Worm (Caenorhabditis elegans): ENCODE data around the gene srh-291.

The srh-291 gene

DNA sequence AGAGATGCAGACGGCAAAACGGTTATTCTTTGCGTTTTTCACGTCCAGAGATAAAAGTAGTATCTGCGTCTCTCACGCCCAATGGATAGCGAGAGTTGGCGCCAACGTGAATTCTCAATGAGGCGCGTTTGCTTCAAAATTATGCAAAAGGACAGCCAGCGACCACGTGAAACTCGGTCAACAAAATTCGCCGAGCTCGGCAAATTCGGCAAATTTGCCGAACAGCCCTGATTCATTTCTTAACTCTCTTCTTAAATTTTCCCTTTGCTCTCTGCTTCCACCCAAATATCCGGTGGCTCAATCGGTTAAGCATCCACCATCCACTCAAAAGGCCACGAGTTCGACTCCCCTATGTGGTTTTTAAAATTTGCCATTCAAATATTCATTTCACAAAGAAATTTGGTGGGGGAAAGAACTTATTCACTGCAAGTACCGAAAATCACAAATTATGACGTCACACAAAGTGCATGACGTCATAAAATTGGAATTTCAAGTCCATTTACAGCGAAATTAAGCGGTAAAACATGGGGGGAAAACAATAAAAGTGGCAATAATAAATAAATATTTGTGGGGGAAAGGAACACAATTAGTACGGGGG is 40.0 kb downstream of the srh-291 start:
- TF ChIP-seq nhr-11 (tag; optimal IDR thresholded peaks at IDR 0.05) (no peak), ceh-82 (tag; optimal IDR thresholded peaks at IDR 0.05) (no peak), mxl-2 (GFP tag; conservative IDR thresholded peaks at IDR 0.05) (no peak), ces-1 (GFP tag; optimal IDR thresholded peaks at IDR 0.05) (no peak), ceh-62 (tag; optimal IDR thresholded peaks at IDR 0.05) (no peak), lin-29 (GFP tag; IDR thresholded peaks at IDR 0.05) (no peak), daf-16 (GFP tag; optimal IDR thresholded peaks at IDR 0.05) (no peak), daf-16 (tag; optimal IDR thresholded peaks at IDR 0.05) (no peak), hlh-30 (tag; optimal IDR thresholded peaks at IDR 0.05; ENCODE audit: insufficient read depth) (no peak), R02D3.7 (tag; optimal IDR thresholded peaks at IDR 0.05) (no peak), ZK546.5 (tag; optimal IDR thresholded peaks at IDR 0.05) (no peak), nhr-42 (GFP tag; IDR thresholded peaks at IDR 0.05) (no peak)

DNA sequence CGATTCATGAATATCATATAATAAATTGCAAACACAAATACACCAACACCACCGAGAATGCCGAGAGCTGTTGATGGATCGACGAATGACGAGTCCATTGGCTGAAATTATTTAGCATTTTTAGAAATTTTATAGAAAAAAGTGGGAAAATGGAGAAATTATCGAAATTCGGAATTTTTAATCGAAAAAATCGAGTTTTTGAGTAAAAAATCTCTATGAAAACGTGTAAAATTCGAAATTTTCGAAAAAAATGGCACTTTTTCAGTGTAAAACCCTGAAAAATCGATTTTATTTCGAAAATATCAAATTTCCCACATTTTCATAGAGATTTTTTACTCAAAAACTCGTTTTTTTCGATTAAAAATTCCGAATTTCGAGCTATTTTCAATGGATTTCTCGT is 50.5 kb downstream of the srh-291 start, which contains the start of gene tcc-1:
tcc-1 (minus strand) TSS at position 101 of the 400 bp plus-strand sequence.
- TF ChIP-seq ceh-32 (tag; optimal IDR thresholded peaks at IDR 0.05; ENCODE audit: poor library complexity) (no peak), F44E2.7 (GFP tag; IDR thresholded peaks at IDR 0.05) (no peak), egl-27 (tag; optimal IDR thresholded peaks at IDR 0.05) (no peak), tra-1 (GFP tag; IDR thresholded peaks at IDR 0.05) (no peak), nhr-28 (tag; optimal IDR thresholded peaks at IDR 0.05) (no peak), nhr-6 (tag; optimal IDR thresholded peaks at IDR 0.05) (no peak), nhr-76 (tag; optimal IDR thresholded peaks at IDR 0.05) (no peak), nhr-237 (tag; optimal IDR thresholded peaks at IDR 0.05) (no peak), mep-1 (tag; optimal IDR thresholded peaks at IDR 0.05) (no peak), mdl-1 (tag; optimal IDR thresholded peaks at IDR 0.05) (no peak), zfp-3 (GFP tag; conservative IDR thresholded peaks at IDR 0.05) (no peak), nhr-48 (tag; optimal IDR thresholded peaks at IDR 0.05) (no peak), dpl-1 (GFP tag; optimal IDR thresholded peaks at IDR 0.05) (no peak), F37D6.2 (tag; optimal IDR thresholded peaks at IDR 0.05) (no peak)

DNA sequence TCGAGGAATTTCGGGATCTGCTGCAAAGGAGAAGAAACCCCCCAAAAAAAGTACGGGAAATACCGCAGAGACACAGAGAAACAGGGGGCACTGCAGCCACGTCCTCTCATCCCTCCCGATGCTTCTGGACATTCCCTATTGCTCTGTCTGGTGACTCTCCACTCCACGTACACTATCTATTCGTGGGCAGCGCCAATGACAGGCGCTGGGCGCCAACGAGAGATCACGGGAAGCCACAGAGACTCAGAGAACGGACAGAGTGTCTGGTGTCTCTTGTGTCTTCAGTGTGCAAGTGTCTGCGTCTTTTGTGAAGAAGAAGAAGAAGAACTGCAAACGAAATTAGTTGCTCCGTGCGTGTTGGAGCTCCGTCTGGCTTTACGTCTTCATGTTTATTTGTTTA is 52.5 kb downstream of the srh-291 start:
- TF ChIP-seq sdz-12 (GFP tag; optimal IDR thresholded peaks at IDR 0.05) (no peak), zfp-3 (GFP tag; conservative IDR thresholded peaks at IDR 0.05) (no peak), nhr-10 (tag; optimal IDR thresholded peaks at IDR 0.05) (peak; percentile 42), lsy-2 (tag; optimal IDR thresholded peaks at IDR 0.05) (peak; percentile 81 to 85), F37D6.2 (tag; optimal IDR thresholded peaks at IDR 0.05) (peak; percentile 52), lin-38 (GFP tag; IDR thresholded peaks at IDR 0.05) (peak; percentile 82), nhr-102 (tag; optimal IDR thresholded peaks at IDR 0.05) (peak; percentile 67), gei-8 (GFP tag; optimal IDR thresholded peaks at IDR 0.05) (no peak), lin-39 (tag; optimal IDR thresholded peaks at IDR 0.05) (no peak), php-3 (GFP tag; IDR thresholded peaks at IDR 0.05) (no peak), F26F4.8 (GFP tag; conservative IDR thresholded peaks at IDR 0.05) (no peak), ama-1 (optimal IDR thresholded peaks at IDR 0.05) (no peak), ZK337.2 (GFP tag; IDR thresholded peaks at IDR 0.05) (no peak), nhr-42 (GFP tag; IDR thresholded peaks at IDR 0.05) (0 out of 2 replicates have a peak, but pooled peaks have one; percentile 40), ceh-82 (tag; optimal IDR thresholded peaks at IDR 0.05) (no peak), nhr-28 (tag; optimal IDR thresholded peaks at IDR 0.05) (peak; percentile 79), hlh-11 (tag; optimal IDR thresholded peaks at IDR 0.05) (peak; percentile 92), unc-62 (GFP tag; optimal IDR thresholded peaks at IDR 0.05 in 1 of 2) (peak in 1 of 2 experiments; percentile 99), unc-62 (tag; optimal IDR thresholded peaks at IDR 0.05) (no peak), F44E2.7 (GFP tag; IDR thresholded peaks at IDR 0.05) (no peak), nhr-25 (tag; optimal IDR thresholded peaks at IDR 0.05; ENCODE audit: borderline replicate concordance, insufficient read depth) (peak; percentile 39), ztf-7 (tag; optimal IDR thresholded peaks at IDR 0.05) (peak; percentile 52), ctbp-1 (GFP tag; IDR thresholded peaks at IDR 0.05) (peak; percentile 82), pha-4 (GFP tag; IDR thresholded peaks at IDR 0.05) (peak; percentile 45), pha-4 (tag; optimal IDR thresholded peaks at IDR 0.05) (no peak), F49E8.2 (tag; optimal IDR thresholded peaks at IDR 0.05; ENCODE audit: borderline replicate concordance) (no peak), mep-1 (tag; optimal IDR thresholded peaks at IDR 0.05) (peak; percentile 89), skn-1 (tag; optimal IDR thresholded peaks at IDR 0.05) (no peak), madf-9 (GFP tag; conservative IDR thresholded peaks at IDR 0.05) (no peak), nhr-48 (tag; optimal IDR thresholded peaks at IDR 0.05) (peak; percentile 77), dpl-1 (GFP tag; optimal IDR thresholded peaks at IDR 0.05) (peak; percentile 66), nhr-237 (tag; optimal IDR thresholded peaks at IDR 0.05) (no peak)

All from whole organism, L4 larva.